Worm (Caenorhabditis elegans) whole organism, L2 larva: ENCODE measurements around the gene tag-243.

Experiments used
- C34F6.9 ChIP-seq: fragments of 150-350 bp; optimal IDR thresholded peaks from 2 replicates; lab custom pipeline; 2014; ENCODE audit warnings: missing biosample characterization, missing genetic modification characterization
- ceh-82 ChIP-seq: fragments of 150-350 bp; optimal IDR thresholded peaks from 2 replicates; lab custom pipeline; 2014; ENCODE audit warnings: missing biosample characterization, missing genetic modification characterization
- snpc-4 ChIP-seq: fragments of 150-350 bp; optimal IDR thresholded peaks from 2 replicates; lab custom pipeline; 2014; ENCODE audit warnings: missing biosample characterization, missing genetic modification characterization

DNA sequence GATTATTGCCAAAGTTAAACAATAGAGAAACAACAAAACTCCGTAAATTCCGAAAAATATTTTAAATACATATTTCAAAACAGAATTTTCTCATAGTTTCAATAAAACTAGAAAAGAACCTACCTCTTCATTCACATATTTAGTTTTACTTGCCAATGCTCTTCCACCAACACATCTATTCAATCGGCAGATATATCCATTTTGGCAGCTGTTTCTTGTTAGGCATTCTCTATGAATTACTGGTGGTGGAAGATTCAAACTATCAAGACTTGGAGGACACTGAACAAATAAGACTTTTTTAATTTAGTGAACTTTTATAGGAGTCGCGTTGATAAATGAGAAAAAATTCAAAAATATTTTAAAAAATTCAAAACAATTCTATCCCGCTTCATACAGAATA lies 40.9 kb downstream of the tag-243 start:
- TF ChIP-seq ceh-82 (tag; lab: Kevin White, UChicago), result no peak
- TF ChIP-seq C34F6.9 (tag; lab: Kevin White, UChicago), result no peak
- no peak for TF ChIP-seq snpc-4 (tag; lab: Kevin White, UChicago)
